Fruit fly (Drosophila melanogaster) whole organism, embryonic: ENCODE measurements around the gene CG14947.

ENCODE experiments used
- C15 ChIP-seq: fragments of 200-800 bp; sonication (Bioruptor generic); IDR thresholded peaks from 3 replicates; pipeline ENCODE4 v1.3.6; 2022; ENCODE audit warnings: missing biosample characterization, missing genetic modification characterization
- CG1024 ChIP-seq: fragments of 200-800 bp; sonication (Bioruptor generic); IDR thresholded peaks from 2 replicates; pipeline ENCODE4 v1.3.6; 2022; ENCODE audit warnings: missing biosample characterization, missing genetic modification characterization
- CG11560 ChIP-seq: fragments of 200-800 bp; sonication (Bioruptor generic); IDR thresholded peaks from 3 replicates; pipeline ENCODE4 v1.3.6; 2022; ENCODE audit warnings: missing biosample characterization, missing genetic modification characterization
- CG13287 ChIP-seq: fragments of 200-800 bp; sonication (Bioruptor generic); IDR thresholded peaks from 2 replicates; pipeline ENCODE4 v1.3.6; 2022; ENCODE audit warnings: missing biosample characterization, missing genetic modification characterization; ENCODE audit not compliant: partially characterized antibody
- CG13424 ChIP-seq: fragments of 200-800 bp; sonication (Bioruptor generic); optimal IDR thresholded peaks from 2 replicates; lab custom pipeline; 2019; ENCODE audit warnings: missing biosample characterization, mild to moderate bottlenecking, missing genetic modification characterization, moderate library complexity
- CG13775 ChIP-seq: fragments of 200-800 bp; sonication (Bioruptor generic); optimal IDR thresholded peaks from 3 replicates; lab custom pipeline; 2017; ENCODE audit warnings: missing biosample characterization, mild to moderate bottlenecking, missing genetic modification characterization
- CG15479 ChIP-seq: fragments of 200-800 bp; sonication (Bioruptor generic); optimal IDR thresholded peaks from 3 replicates; lab custom pipeline; 2019; ENCODE audit warnings: missing biosample characterization, mild to moderate bottlenecking, missing genetic modification characterization, moderate library complexity
- CG1603 ChIP-seq: fragments of 200-800 bp; sonication (Bioruptor generic); optimal IDR thresholded peaks from 2 replicates; lab custom pipeline; 2019; ENCODE audit warnings: missing biosample characterization, mild to moderate bottlenecking, missing genetic modification characterization, moderate library complexity
- CG16813 ChIP-seq: fragments of 200-800 bp; sonication (Bioruptor generic); IDR thresholded peaks from 3 replicates; pipeline ENCODE4 v1.3.6; 2022; ENCODE audit warnings: missing biosample characterization, missing genetic modification characterization; ENCODE audit not compliant: partially characterized antibody
- CG16863 ChIP-seq: fragments of 200-800 bp; sonication (Bioruptor generic); optimal IDR thresholded peaks from 3 replicates; lab custom pipeline; 2016; ENCODE audit warnings: missing biosample characterization, missing genetic modification characterization
- CG17612 ChIP-seq: fragments of 200-800 bp; sonication (Bioruptor generic); IDR thresholded peaks from 2 replicates; pipeline ENCODE4 v1.3.6; 2022; ENCODE audit warnings: missing biosample characterization, missing genetic modification characterization
- CG3847 ChIP-seq: fragments of 200-800 bp; sonication (Bioruptor generic); IDR thresholded peaks from 2 replicates; pipeline ENCODE4 v1.3.6; 2022; ENCODE audit warnings: missing biosample characterization, missing genetic modification characterization
- CG5245 ChIP-seq: fragments of 200-800 bp; sonication (Bioruptor generic); optimal IDR thresholded peaks from 3 replicates; lab custom pipeline; 2016; ENCODE audit warnings: missing biosample characterization, missing genetic modification characterization
- CG6791 ChIP-seq: fragments of 200-800 bp; sonication (Bioruptor generic); IDR thresholded peaks from 3 replicates; pipeline ENCODE4 v1.3.6; 2022; ENCODE audit warnings: missing biosample characterization, missing genetic modification characterization; ENCODE audit not compliant: partially characterized antibody
- CG7372 ChIP-seq: fragments of 200-800 bp; sonication (Bioruptor generic); IDR thresholded peaks from 2 replicates; pipeline ENCODE4 v1.3.6; 2022; ENCODE audit warnings: missing biosample characterization, missing genetic modification characterization
- CG7786 ChIP-seq: fragments of 200-800 bp; sonication (Bioruptor generic); optimal IDR thresholded peaks from 2 replicates; lab custom pipeline; 2016; ENCODE audit warnings: missing biosample characterization, missing genetic modification characterization
- CG8765 ChIP-seq: fragments of 200-800 bp; sonication (Bioruptor generic); IDR thresholded peaks from 2 replicates; pipeline ENCODE4 v1.3.6; 2022; ENCODE audit warnings: missing biosample characterization, missing genetic modification characterization
- CTCF ChIP-seq: fragments of 200-800 bp; sonication (Bioruptor generic); optimal IDR thresholded peaks from 2 replicates; lab custom pipeline; 2017; ENCODE audit warnings: missing biosample characterization, mild to moderate bottlenecking, missing genetic modification characterization, moderate library complexity
- CoRest ChIP-seq: fragments of 200-800 bp; sonication (Bioruptor generic); optimal IDR thresholded peaks from 3 replicates; lab custom pipeline; 2018; ENCODE audit warnings: missing biosample characterization, mild to moderate bottlenecking, missing genetic modification characterization, moderate library complexity
- Dek ChIP-seq: fragments of 200-800 bp; sonication (Bioruptor generic); optimal IDR thresholded peaks from 3 replicates; lab custom pipeline; 2019; ENCODE audit warnings: missing biosample characterization, mild to moderate bottlenecking, missing genetic modification characterization, moderate library complexity
- E2f2 ChIP-seq: fragments of 200-800 bp; sonication (Bioruptor generic); IDR thresholded peaks from 2 replicates; pipeline ENCODE4 v1.3.6; 2022; ENCODE audit warnings: missing biosample characterization, missing genetic modification characterization
- HHEX ChIP-seq: fragments of 200-800 bp; sonication (Bioruptor generic); optimal IDR thresholded peaks from 3 replicates; lab custom pipeline; 2017; ENCODE audit warnings: missing biosample characterization, mild to moderate bottlenecking, missing genetic modification characterization, missing genetic modification reagents
- Hey ChIP-seq: fragments of 200-800 bp; sonication (Bioruptor generic); optimal IDR thresholded peaks from 3 replicates; lab custom pipeline; 2018; ENCODE audit warnings: missing biosample characterization, mild to moderate bottlenecking, missing genetic modification characterization
- HmgZ ChIP-seq: fragments of 200-800 bp; sonication (Bioruptor generic); optimal IDR thresholded peaks from 2 replicates; lab custom pipeline; 2018; ENCODE audit warnings: missing biosample characterization, mild to moderate bottlenecking, missing genetic modification characterization
- Med ChIP-seq: fragments of 200-800 bp; sonication (Bioruptor generic); peaks from one replicate; lab custom pipeline; 2016; ENCODE audit warnings: missing biosample characterization, missing genetic modification characterization, mild to moderate bottlenecking, inconsistent platforms, moderate library complexity
- Meics ChIP-seq: fragments of 200-800 bp; sonication (Bioruptor generic); optimal IDR thresholded peaks from 2 replicates; lab custom pipeline; 2017; ENCODE audit warnings: missing biosample characterization, mild to moderate bottlenecking, missing genetic modification characterization
- Nf-YB ChIP-seq: fragments of 200-800 bp; sonication (Bioruptor generic); optimal IDR thresholded peaks from 3 replicates; lab custom pipeline; 2019; ENCODE audit warnings: missing biosample characterization, mild to moderate bottlenecking, missing genetic modification characterization, moderate library complexity
- Stat92E ChIP-seq, 3 experiments: fragments of >200 bp in 2 of 3; fragments of 200-800 bp in 1 of 3; sonication (Bioruptor generic) in 1 of 3; optimal IDR thresholded peaks; 2 replicates each; lab custom pipeline; 2017 to 2019; ENCODE audit warnings: missing biosample characterization in 3 of 3, missing genetic modification characterization in 3 of 3, mild to moderate bottlenecking in 1 of 3, moderate library complexity in 1 of 3
- TFAM ChIP-seq: fragments of 200-800 bp; sonication (Bioruptor generic); optimal IDR thresholded peaks from 2 replicates; lab custom pipeline; 2017; ENCODE audit warnings: missing biosample characterization, missing genetic modification characterization, inconsistent platforms
- ab ChIP-seq: fragments of 200-800 bp; sonication (Bioruptor generic); optimal IDR thresholded peaks from 2 replicates; lab custom pipeline; 2016; ENCODE audit warnings: missing biosample characterization, missing genetic modification characterization
- caup ChIP-seq: fragments of 200-800 bp; sonication (Bioruptor generic); optimal IDR thresholded peaks from 3 replicates; lab custom pipeline; 2017; ENCODE audit warnings: missing biosample characterization, mild to moderate bottlenecking, missing genetic modification characterization, moderate library complexity; ENCODE audit not compliant: severe bottlenecking
- ci ChIP-seq: fragments of 200-800 bp; sonication (Bioruptor generic); IDR thresholded peaks from 3 replicates; pipeline ENCODE4 v1.3.6; 2022; ENCODE audit warnings: missing biosample characterization, missing genetic modification characterization
- corto ChIP-seq: fragments of 200-800 bp; sonication (Bioruptor generic); optimal IDR thresholded peaks from 2 replicates; lab custom pipeline; 2016; ENCODE audit warnings: missing biosample characterization, mild to moderate bottlenecking, missing genetic modification characterization, moderate library complexity
- disco-r ChIP-seq: fragments of 200-800 bp; sonication (Bioruptor generic); optimal IDR thresholded peaks from 2 replicates; lab custom pipeline; 2016; ENCODE audit warnings: missing biosample characterization, missing genetic modification characterization
- ems ChIP-seq: fragments of 200-800 bp; sonication (Bioruptor generic); optimal IDR thresholded peaks from 3 replicates; lab custom pipeline; 2016; ENCODE audit warnings: missing biosample characterization, missing genetic modification characterization
- fd96Cb ChIP-seq: fragments of 200-800 bp; sonication (Bioruptor generic); optimal IDR thresholded peaks from 2 replicates; lab custom pipeline; 2018; ENCODE audit warnings: missing biosample characterization, mild to moderate bottlenecking, missing genetic modification characterization, moderate library complexity
- gsb ChIP-seq: fragments of 200-800 bp; sonication (Bioruptor generic); IDR thresholded peaks from 2 replicates; pipeline ENCODE4 v1.3.6; 2022; ENCODE audit warnings: missing biosample characterization, missing genetic modification characterization
- lab ChIP-seq: fragments of 200-800 bp; sonication (Bioruptor generic); optimal IDR thresholded peaks from 3 replicates; lab custom pipeline; 2017; ENCODE audit warnings: missing biosample characterization, missing genetic modification characterization, mild to moderate bottlenecking, moderate library complexity, missing genetic modification reagents
- nerfin-2 ChIP-seq: fragments of 200-800 bp; sonication (Bioruptor generic); IDR thresholded peaks from 2 replicates; pipeline ENCODE4 v1.3.6; 2022; ENCODE audit warnings: missing biosample characterization, missing genetic modification characterization; ENCODE audit not compliant: partially characterized antibody
- oc ChIP-seq: fragments of 200-800 bp; sonication (Bioruptor generic); optimal IDR thresholded peaks from 2 replicates; lab custom pipeline; 2018; ENCODE audit warnings: missing biosample characterization, mild to moderate bottlenecking, missing genetic modification characterization, moderate library complexity
- phol ChIP-seq: fragments of 200-800 bp; sonication (Bioruptor generic); optimal IDR thresholded peaks from 3 replicates; lab custom pipeline; 2018; ENCODE audit warnings: missing biosample characterization, mild to moderate bottlenecking, missing genetic modification characterization, moderate library complexity
- prd ChIP-seq, 3 experiments: fragments of >200 bp in 2 of 3; fragments of 200-800 bp in 1 of 3; sonication (Bioruptor generic) in 1 of 3; optimal IDR thresholded peaks in 2 of 3; IDR thresholded peaks in 1 of 3; 2 replicates in 2 of 3; 3 replicates in 1 of 3; pipeline versions ENCODE4 v1.3.6 to Lab custom; 2017 to 2022; ENCODE audit warnings: missing biosample characterization in 1 of 3, missing genetic modification characterization in 1 of 3
- rib ChIP-seq: fragments of 200-800 bp; sonication (Bioruptor generic); IDR thresholded peaks from 2 replicates; pipeline ENCODE4 v1.3.6; 2022; ENCODE audit warnings: missing biosample characterization, missing genetic modification characterization
- seq ChIP-seq: fragments of 200-800 bp; sonication (Bioruptor generic); IDR thresholded peaks from 2 replicates; pipeline ENCODE4 v1.3.6; 2022; ENCODE audit warnings: missing biosample characterization, missing genetic modification characterization
- sim ChIP-seq: fragments of 200-800 bp; sonication (Bioruptor generic); IDR thresholded peaks from 2 replicates; pipeline ENCODE4 v1.3.6; 2022; ENCODE audit warnings: missing biosample characterization, missing genetic modification characterization
- sob ChIP-seq: fragments of 200-800 bp; sonication (Bioruptor generic); IDR thresholded peaks from 2 replicates; pipeline ENCODE4 v1.3.6; 2022; ENCODE audit warnings: missing biosample characterization, missing genetic modification characterization
- sqz ChIP-seq: fragments of 200-800 bp; sonication (Bioruptor generic); optimal IDR thresholded peaks from 3 replicates; lab custom pipeline; 2018; ENCODE audit warnings: missing biosample characterization, mild to moderate bottlenecking, missing genetic modification characterization
- twi ChIP-seq: fragments of 200-800 bp; optimal IDR thresholded peaks from 2 replicates; lab custom pipeline; 2019; ENCODE audit warnings: missing biosample characterization, mild to moderate bottlenecking, missing genetic modification characterization, moderate library complexity
- wor ChIP-seq: fragments of 200-800 bp; sonication (Bioruptor generic); IDR thresholded peaks from 2 replicates; pipeline ENCODE4 v1.3.6; 2022; ENCODE audit warnings: missing biosample characterization, missing genetic modification characterization
- zen ChIP-seq: fragments of 200-800 bp; sonication (Bioruptor generic); optimal IDR thresholded peaks from 3 replicates; lab custom pipeline; 2018; ENCODE audit warnings: missing biosample characterization, mild to moderate bottlenecking, missing genetic modification characterization, moderate library complexity

Gene CG14947

DNA sequence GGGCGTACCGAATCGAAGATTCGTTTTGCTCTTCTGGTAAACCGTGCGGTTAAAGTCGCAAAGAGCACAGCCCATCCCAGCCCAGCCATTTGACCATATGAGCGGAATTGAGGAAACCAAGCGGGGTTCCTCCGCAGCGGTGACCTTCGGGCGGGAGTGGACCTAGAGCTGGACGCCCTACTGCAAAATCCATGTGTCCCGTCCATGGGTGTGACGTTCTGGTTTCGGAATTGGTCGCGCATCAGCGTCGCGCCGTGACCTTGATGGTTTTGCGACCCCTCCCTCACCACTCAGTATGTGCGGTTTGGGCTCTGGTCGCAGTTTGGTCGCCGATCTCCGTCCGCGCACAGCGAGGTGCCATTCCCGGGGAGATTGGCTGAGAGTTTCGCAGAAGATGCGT is 16.8 kb downstream of the CG14947 start:
- TF ChIP-seq Med (GFP tag; lab: Kevin White, UChicago) (peak; percentile 6), CG3847 (no peak), phol (no peak), sim (GFP tag; lab: Robert Waterston, UW) (no peak), Dek (tag; lab: Kevin White, UChicago) (no peak), twi (tag; lab: Kevin White, UChicago) (peak; percentile 74), CG5245 (GFP tag; lab: Kevin White, UChicago) (no peak), CG13287 (GFP tag; lab: Robert Waterston, UW) (no peak), caup (GFP tag; lab: Kevin White, UChicago) (no peak), zen (tag; lab: Kevin White, UChicago) (peak; percentile 62), Meics (GFP tag; lab: Kevin White, UChicago) (no peak), CG11560 (tag; lab: Robert Waterston, UW) (peak; percentile 22; the same call in 1 of the 3 replicates), CG15479 (GFP tag; lab: Kevin White, UChicago) (peak; percentile 65), prd (optimal IDR thresholded peaks at IDR 0.05; lab: Kevin White, UChicago) (no peak), prd (GFP tag; IDR thresholded peaks at IDR 0.05; lab: Robert Waterston, UW) (peak; percentile 84), Nf-YB (no peak), fd96Cb (no peak), CG6791 (GFP tag; lab: Robert Waterston, UW) (0 out of 3 replicates have a peak, but pooled peaks have one; percentile 39), nerfin-2 (GFP tag; lab: Robert Waterston, UW) (no peak)

DNA sequence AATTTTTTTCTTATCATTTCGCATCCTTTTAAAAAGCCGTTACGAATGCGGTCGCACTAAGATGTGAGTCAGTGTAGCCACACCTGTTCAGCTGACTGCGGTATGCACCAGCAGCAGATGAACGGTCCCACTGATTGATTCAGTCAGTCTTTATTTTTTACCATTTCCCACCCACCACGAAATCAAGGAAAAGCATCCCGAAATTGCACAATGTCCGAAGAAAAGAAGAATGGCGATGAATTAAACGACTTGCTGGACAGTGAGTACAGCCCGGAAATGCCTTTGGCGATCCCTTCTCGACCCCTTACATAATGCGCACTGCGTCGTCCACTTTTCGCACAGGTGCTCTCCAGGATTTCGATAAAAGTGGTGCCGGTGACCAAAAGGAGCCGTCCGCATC is 17.8 kb downstream of the CG14947 start:
- TF ChIP-seq ems (GFP tag; lab: Kevin White, UChicago) (no peak), oc (tag; lab: Kevin White, UChicago) (no peak), CTCF (peak; percentile 21), CG16863 (GFP tag; lab: Kevin White, UChicago) (no peak), CG7786 (GFP tag; lab: Kevin White, UChicago) (no peak), sob (GFP tag; lab: Robert Waterston, UW) (no peak), CG7372 (GFP tag; lab: Robert Waterston, UW) (no peak), ab (GFP tag; lab: Kevin White, UChicago) (no peak), CG16813 (GFP tag; lab: Robert Waterston, UW) (no peak), Hey (tag; lab: Kevin White, UChicago) (no peak), CG13775 (GFP tag; lab: Kevin White, UChicago) (no peak), HmgZ (tag; lab: Kevin White, UChicago) (peak; percentile 69), wor (GFP tag; lab: Robert Waterston, UW) (no peak), CG1024 (no peak), disco-r (GFP tag; lab: Kevin White, UChicago) (no peak), lab (GFP tag; lab: Kevin White, UChicago) (no peak), TFAM (GFP tag; lab: Kevin White, UChicago) (no peak), seq (GFP tag; lab: Robert Waterston, UW) (no peak), CoRest (tag; lab: Kevin White, UChicago) (peak; percentile 56), CG5245 (GFP tag; lab: Kevin White, UChicago) (no peak), CG17612 (no peak), corto (no peak), E2f2 (GFP tag; lab: Robert Waterston, UW) (peak; percentile 77), CG1603 (tag; lab: Kevin White, UChicago) (peak; percentile 74), rib (GFP tag; lab: Robert Waterston, UW) (no peak), ci (GFP tag; lab: Robert Waterston, UW) (peak; percentile 43; the same call in 1 of the 3 replicates), gsb (GFP tag; lab: Robert Waterston, UW) (no peak), C15 (GFP tag; lab: Robert Waterston, UW) (no peak), Stat92E (GFP tag; optimal IDR thresholded peaks at IDR 0.05; lab: Kevin White, UChicago) (no peak), sqz (no peak), CG8765 (GFP tag; lab: Robert Waterston, UW) (no peak), CG13424 (no peak), HHEX (GFP tag; lab: Kevin White, UChicago) (no peak)
